Fruit fly (Drosophila melanogaster) Kc167 (cell line): ENCODE results near the gene CG9676.

ENCODE experiments used
- Myc ChIP-seq: fragments of >200 bp; optimal IDR thresholded peaks from 2 replicates; lab custom pipeline; 2017; ENCODE audit warnings: missing external identifiers
- psq ChIP-seq: fragments of >200 bp; optimal IDR thresholded peaks from 2 replicates; lab custom pipeline; 2017; ENCODE audit warnings: missing external identifiers

dm6 chrX:16703747-16704146 lies 3.8 kb upstream of the CG9676 start, which contains the start of the genes CG9673 and CG4653:
- TF ChIP-seq psq: no peak
- no peak for TF ChIP-seq Myc (lab: Kevin White, UChicago)
